Worm (Caenorhabditis elegans) whole organism, late embryonic: ENCODE measurements around the gene str-138.

Experiments
- F13H6.1 ChIP-seq: sonication (generic microtip); optimal IDR thresholded peaks from 2 replicates; lab custom pipeline; 2016; ENCODE audit warnings: missing genetic modification characterization, missing compliant biosample characterization
- ceh-30 ChIP-seq: fragments of 150-350 bp; optimal IDR thresholded peaks from 2 replicates; lab custom pipeline; 2014; ENCODE audit warnings: missing biosample characterization, missing genetic modification characterization
- ceh-31 ChIP-seq: sonication (generic microtip); optimal IDR thresholded peaks from 2 replicates; lab custom pipeline; 2016; ENCODE audit warnings: missing genetic modification characterization, missing compliant biosample characterization
- dmd-4 ChIP-seq: sonication (generic microtip); optimal IDR thresholded peaks from 2 replicates; lab custom pipeline; 2016; ENCODE audit warnings: borderline replicate concordance, missing genetic modification characterization, missing compliant biosample characterization
- dve-1 ChIP-seq: sonication (generic microtip); optimal IDR thresholded peaks from 2 replicates; lab custom pipeline; 2017; ENCODE audit warnings: antibody characterized with exemption, mild to moderate bottlenecking, missing genetic modification characterization, missing compliant biosample characterization
- eyg-1 ChIP-seq: sonication (generic microtip); optimal IDR thresholded peaks from 2 replicates; lab custom pipeline; 2016; ENCODE audit warnings: missing genotype, missing genetic modification characterization, missing compliant biosample characterization
- fkh-10 ChIP-seq: fragments of 150-350 bp; optimal IDR thresholded peaks from 2 replicates; lab custom pipeline; 2014; ENCODE audit warnings: missing biosample characterization, missing genetic modification reagents, missing genetic modification characterization
- hlh-13 ChIP-seq: fragments of 200-800 bp; sonication (Bioruptor generic); optimal IDR thresholded peaks from 2 replicates; lab custom pipeline; 2018; ENCODE audit warnings: mild to moderate bottlenecking, missing genetic modification characterization, missing compliant biosample characterization
- odd-2 ChIP-seq: sonication (generic microtip); optimal IDR thresholded peaks from 2 replicates; lab custom pipeline; 2017; ENCODE audit warnings: antibody characterized with exemption, mild to moderate bottlenecking, missing genetic modification characterization, missing compliant biosample characterization
- pag-3 ChIP-seq: sonication (generic microtip); optimal IDR thresholded peaks from 2 replicates; lab custom pipeline; 2016; ENCODE audit warnings: missing compliant biosample characterization, missing genetic modification characterization, borderline replicate concordance
- pqm-1 ChIP-seq: sonication (generic microtip); optimal IDR thresholded peaks from 2 replicates; lab custom pipeline; 2016; ENCODE audit warnings: missing genetic modification characterization, missing compliant biosample characterization
- sox-4 ChIP-seq: sonication (generic microtip); optimal IDR thresholded peaks from 2 replicates; lab custom pipeline; 2017; ENCODE audit warnings: mild to moderate bottlenecking, missing genetic modification characterization, inconsistent platforms, missing compliant biosample characterization
- unc-86 ChIP-seq: sonication (generic microtip); optimal IDR thresholded peaks from 2 replicates; lab custom pipeline; 2016; ENCODE audit warnings: missing genetic modification characterization, missing compliant biosample characterization
- zip-5 ChIP-seq: sonication (generic microtip); optimal IDR thresholded peaks from 2 replicates; lab custom pipeline; 2016; ENCODE audit warnings: missing genetic modification characterization, missing compliant biosample characterization

- no peak for TF ChIP-seq ceh-31 (tag; lab: Kevin White, UChicago)
- TF ChIP-seq ceh-30 (tag; lab: Kevin White, UChicago), result no peak
- no peak for TF ChIP-seq unc-86 (tag; lab: Kevin White, UChicago)
- no peak for TF ChIP-seq dmd-4 (tag; lab: Kevin White, UChicago)
- no peak for TF ChIP-seq odd-2 (tag; lab: Kevin White, UChicago)
- no peak for TF ChIP-seq eyg-1 (tag; lab: Kevin White, UChicago)
- no peak for TF ChIP-seq pag-3
- TF ChIP-seq zip-5 (tag; lab: Kevin White, UChicago), result no peak
- no peak for TF ChIP-seq fkh-10 (GFP tag; lab: Kevin White, UChicago)
- TF ChIP-seq sox-4, result no peak
- TF ChIP-seq pqm-1 (tag; lab: Kevin White, UChicago), result no peak
- TF ChIP-seq F13H6.1 (tag; lab: Kevin White, UChicago), result no peak
- TF ChIP-seq dve-1, result no peak
- no peak for TF ChIP-seq hlh-13 (GFP tag; lab: Kevin White, UChicago)
These were observed 19.4 kb upstream of the str-138 start for ce11 chrV:8039085-8039525.
